Worm (Caenorhabditis elegans) whole organism, L1 larva: Measurements from ENCODE around the gene ttr-24.

Experiments used
- C34B4.2 ChIP-seq: sonication (generic microtip); optimal IDR thresholded peaks from 2 replicates; lab custom pipeline; 2017; ENCODE audit warnings: mild to moderate bottlenecking, missing genetic modification characterization, missing compliant biosample characterization
- alr-1 ChIP-seq: fragments of 200-800 bp; sonication (Bioruptor generic); optimal IDR thresholded peaks from 2 replicates; lab custom pipeline; 2018; ENCODE audit warnings: borderline replicate concordance, mild to moderate bottlenecking, missing genetic modification characterization, missing compliant biosample characterization
- aly-2 ChIP-seq: fragments of 150-350 bp; optimal IDR thresholded peaks from 2 replicates; lab custom pipeline; 2014; ENCODE audit warnings: missing biosample characterization, missing genetic modification characterization
- blmp-1 ChIP-seq: fragments of 150-350 bp; optimal IDR thresholded peaks from 2 replicates; lab custom pipeline; 2014; ENCODE audit warnings: missing biosample characterization, missing genetic modification characterization
- ceh-63 ChIP-seq: fragments of 200-800 bp; sonication (Bioruptor generic); optimal IDR thresholded peaks from 2 replicates; lab custom pipeline; 2018; ENCODE audit warnings: mild to moderate bottlenecking, missing genetic modification characterization, missing compliant biosample characterization
- ceh-82 ChIP-seq, 3 experiments: fragments of 150-350 bp in 1 of 3; sonication (generic microtip) in 2 of 3; optimal IDR thresholded peaks; 2 replicates each; lab custom pipeline; 2014 to 2017; ENCODE audit warnings: missing biosample characterization in 3 of 3, missing genetic modification characterization in 3 of 3
- ceh-88 ChIP-seq: fragments of 200-800 bp; sonication (Bioruptor generic); IDR thresholded peaks from 2 replicates; pipeline ENCODE4 v1.3.6; 2022; ENCODE audit warnings: missing genetic modification characterization, missing compliant biosample characterization
- ces-1 ChIP-seq: fragments of 150-350 bp; optimal IDR thresholded peaks from 2 replicates; lab custom pipeline; 2014; ENCODE audit warnings: missing biosample characterization, missing genetic modification reagents, missing genetic modification characterization
- dpl-1 ChIP-seq, 3 experiments: fragments of 150-350 bp in 2 of 3; sonication (generic microtip) in 1 of 3; optimal IDR thresholded peaks; 2 replicates each; lab custom pipeline; 2014 to 2017; ENCODE audit warnings: missing biosample characterization in 3 of 3, missing genetic modification characterization in 3 of 3, missing genetic modification reagents in 3 of 3
- egl-13 ChIP-seq: sonication (generic microtip); optimal IDR thresholded peaks from 2 replicates; lab custom pipeline; 2016; ENCODE audit warnings: missing genotype, missing genetic modification reagents, missing genetic modification characterization, missing compliant biosample characterization
- elt-3 ChIP-seq, 6 experiments: fragments of 150-350 bp in 1 of 6; sonication (generic microtip); optimal IDR thresholded peaks; 2 replicates each; lab custom pipeline; 2017 to 2018; ENCODE audit warnings: missing biosample characterization in 6 of 6, missing genetic modification characterization in 6 of 6, inconsistent platforms in 1 of 6
- fkh-10 ChIP-seq: sonication (generic microtip); optimal IDR thresholded peaks from 2 replicates; lab custom pipeline; 2017; ENCODE audit warnings: missing biosample characterization, missing genetic modification reagents, missing genetic modification characterization
- fkh-4 ChIP-seq: sonication (generic microtip); optimal IDR thresholded peaks from 2 replicates; lab custom pipeline; 2016; ENCODE audit warnings: missing compliant biosample characterization, missing genetic modification characterization, borderline replicate concordance
- fkh-8 ChIP-seq: sonication (generic microtip); optimal IDR thresholded peaks from 2 replicates; lab custom pipeline; 2016; ENCODE audit warnings: mild to moderate bottlenecking, missing genetic modification characterization, missing compliant biosample characterization
- hlh-17 ChIP-seq: fragments of 200-800 bp; sonication (Bioruptor generic); optimal IDR thresholded peaks from 2 replicates; lab custom pipeline; 2018; ENCODE audit warnings: missing genetic modification characterization, mild to moderate bottlenecking, missing compliant biosample characterization, moderate library complexity, borderline replicate concordance
- hpl-2 ChIP-seq: fragments of 150-350 bp; optimal IDR thresholded peaks from 2 replicates; lab custom pipeline; 2014; ENCODE audit warnings: missing biosample characterization, missing genetic modification reagents, missing genetic modification characterization
- lin-13 ChIP-seq: fragments of 150-350 bp; optimal IDR thresholded peaks from 2 replicates; lab custom pipeline; 2014; ENCODE audit warnings: missing biosample characterization, missing genetic modification reagents, missing genetic modification characterization
- lin-14 ChIP-seq: fragments of 200-800 bp; sonication (Bioruptor generic); optimal IDR thresholded peaks from 2 replicates; lab custom pipeline; 2018; ENCODE audit warnings: mild to moderate bottlenecking, missing genetic modification characterization, moderate library complexity, missing compliant biosample characterization
- lin-35 ChIP-seq, 2 experiments: fragments of 150-350 bp; optimal IDR thresholded peaks; 2 replicates each; lab custom pipeline; 2014; ENCODE audit warnings: missing biosample characterization in 2 of 2, missing genetic modification characterization in 2 of 2, missing genetic modification reagents in 2 of 2
- lsy-2 ChIP-seq, 2 experiments: fragments of 150-350 bp; optimal IDR thresholded peaks; 2 replicates each; lab custom pipeline; 2014; ENCODE audit warnings: missing biosample characterization in 2 of 2, missing genetic modification characterization in 2 of 2
- mab-9 ChIP-seq: fragments of 200-800 bp; sonication (Bioruptor generic); IDR thresholded peaks from 2 replicates; pipeline ENCODE4 v1.3.6; 2022; ENCODE audit warnings: missing genetic modification reagents, missing genetic modification characterization, missing compliant biosample characterization
- mdl-1 ChIP-seq, 2 experiments: fragments of 150-350 bp; optimal IDR thresholded peaks; 2 replicates each; lab custom pipeline; 2014 to 2017; ENCODE audit warnings: missing biosample characterization in 2 of 2, missing genetic modification characterization in 2 of 2, inconsistent platforms in 1 of 2
- mep-1 ChIP-seq: fragments of 150-350 bp; optimal IDR thresholded peaks from 2 replicates; lab custom pipeline; 2014; ENCODE audit warnings: missing biosample characterization, missing genetic modification characterization
- nhr-12 ChIP-seq: sonication (generic microtip); optimal IDR thresholded peaks from 2 replicates; lab custom pipeline; 2017; ENCODE audit warnings: missing biosample characterization, missing genetic modification characterization
- nhr-20 ChIP-seq: sonication (generic microtip); optimal IDR thresholded peaks from 2 replicates; lab custom pipeline; 2016; ENCODE audit warnings: mild to moderate bottlenecking, missing genetic modification characterization, missing compliant biosample characterization
- nhr-28 ChIP-seq: fragments of 150-350 bp; optimal IDR thresholded peaks from 2 replicates; lab custom pipeline; 2014; ENCODE audit warnings: missing biosample characterization, missing genetic modification characterization
- nhr-71 ChIP-seq: sonication (generic microtip); optimal IDR thresholded peaks from 2 replicates; lab custom pipeline; 2016; ENCODE audit warnings: mild to moderate bottlenecking, missing genetic modification characterization, moderate library complexity, missing compliant biosample characterization
- nhr-84 ChIP-seq: sonication (generic microtip); optimal IDR thresholded peaks from 2 replicates; lab custom pipeline; 2017; ENCODE audit warnings: missing biosample characterization, missing genetic modification characterization
- nhr-90 ChIP-seq: sonication (generic microtip); optimal IDR thresholded peaks from 2 replicates; lab custom pipeline; 2016; ENCODE audit warnings: mild to moderate bottlenecking, missing genetic modification characterization, missing compliant biosample characterization; ENCODE audit not compliant: poor library complexity
- pag-3 ChIP-seq: sonication (generic microtip); optimal IDR thresholded peaks from 2 replicates; lab custom pipeline; 2017; ENCODE audit warnings: missing genetic modification characterization, mild to moderate bottlenecking, missing compliant biosample characterization, antibody characterized with exemption, borderline replicate concordance; ENCODE audit not compliant: insufficient read depth
- pax-3 ChIP-seq: fragments of 200-800 bp; sonication (Bioruptor generic); optimal IDR thresholded peaks from 2 replicates; lab custom pipeline; 2018; ENCODE audit warnings: mild to moderate bottlenecking, missing genetic modification characterization, moderate library complexity, missing compliant biosample characterization
- snu-23 ChIP-seq: sonication (generic microtip); optimal IDR thresholded peaks from 2 replicates; lab custom pipeline; 2016; ENCODE audit warnings: missing genetic modification characterization, missing compliant biosample characterization
- sox-4 ChIP-seq: sonication (generic microtip); optimal IDR thresholded peaks from 2 replicates; lab custom pipeline; 2016; ENCODE audit warnings: missing genetic modification characterization, missing compliant biosample characterization
- sptf-1 ChIP-seq: fragments of 150-350 bp; optimal IDR thresholded peaks from 2 replicates; lab custom pipeline; 2014; ENCODE audit warnings: missing biosample characterization, missing genetic modification characterization
- sup-37 ChIP-seq: fragments of 200-800 bp; sonication (Bioruptor generic); optimal IDR thresholded peaks from 2 replicates; lab custom pipeline; 2018; ENCODE audit warnings: mild to moderate bottlenecking, missing genetic modification characterization, missing compliant biosample characterization
- tbx-2 ChIP-seq: sonication (generic microtip); optimal IDR thresholded peaks from 2 replicates; lab custom pipeline; 2016; ENCODE audit warnings: missing genetic modification characterization, missing compliant biosample characterization
- tlp-1 ChIP-seq: fragments of 150-350 bp; optimal IDR thresholded peaks from 2 replicates; lab custom pipeline; 2014; ENCODE audit warnings: missing biosample characterization, missing genetic modification characterization
- unc-130 ChIP-seq: fragments of 150-350 bp; optimal IDR thresholded peaks from 2 replicates; lab custom pipeline; 2017; ENCODE audit warnings: missing biosample characterization, missing genetic modification characterization, inconsistent platforms
- unc-30 ChIP-seq: sonication (generic microtip); optimal IDR thresholded peaks from 2 replicates; lab custom pipeline; 2017; ENCODE audit warnings: missing biosample characterization, missing genetic modification characterization
- vab-15 ChIP-seq: sonication (generic microtip); optimal IDR thresholded peaks from 2 replicates; lab custom pipeline; 2017; ENCODE audit warnings: missing genotype, mild to moderate bottlenecking, missing genetic modification characterization, missing compliant biosample characterization
- xbp-1 ChIP-seq: sonication (generic microtip); optimal IDR thresholded peaks from 2 replicates; lab custom pipeline; 2016; ENCODE audit warnings: missing genetic modification characterization, missing compliant biosample characterization
- zip-4 ChIP-seq: fragments of 200-800 bp; sonication (Bioruptor generic); optimal IDR thresholded peaks from 2 replicates; lab custom pipeline; 2018; ENCODE audit warnings: mild to moderate bottlenecking, missing genetic modification characterization, moderate library complexity, missing compliant biosample characterization
- ztf-11 ChIP-seq, 2 experiments: sonication (generic microtip); optimal IDR thresholded peaks; 2 replicates each; lab custom pipeline; 2016 to 2017; ENCODE audit warnings: missing genetic modification characterization in 2 of 2, missing biosample characterization in 1 of 2, missing compliant biosample characterization in 1 of 2

The ttr-24 gene

ce11 chrV:18569445-18569844 is 13.0 kb upstream of the ttr-24 start:
- peak in 1 of 2 experiments; percentile 53 for TF ChIP-seq lin-35 (GFP tag; optimal IDR thresholded peaks at IDR 0.05; lab: Kevin White, UChicago)
- no peak for TF ChIP-seq ceh-82 (tag; optimal IDR thresholded peaks at IDR 0.05; lab: Kevin White, UChicago)
- TF ChIP-seq mep-1 (tag; lab: Kevin White, UChicago), result peak; percentile 14
- peak in 4 of 6 experiments; percentile 3 to 24 (median 16) for TF ChIP-seq elt-3 (tag; optimal IDR thresholded peaks at IDR 0.05; lab: Kevin White, UChicago)
- TF ChIP-seq nhr-28 (tag; lab: Kevin White, UChicago), result no peak
- TF ChIP-seq tbx-2 (tag; lab: Kevin White, UChicago), result no peak
- peak; percentile 14 for TF ChIP-seq nhr-90 (tag; lab: Kevin White, UChicago)
- no peak for TF ChIP-seq ztf-11 (tag; optimal IDR thresholded peaks at IDR 0.05; lab: Kevin White, UChicago)
- TF ChIP-seq ceh-88 (GFP tag; lab: Robert Waterston, UW), result no peak
- peak; percentile 67 for TF ChIP-seq lin-14
- TF ChIP-seq ceh-63 (GFP tag; lab: Kevin White, UChicago), result no peak
- no peak for TF ChIP-seq pag-3 (tag; lab: Kevin White, UChicago)
- no peak for TF ChIP-seq vab-15
- peak in 1 of 3 experiments; percentile 15 for TF ChIP-seq dpl-1 (GFP tag; optimal IDR thresholded peaks at IDR 0.05; lab: Kevin White, UChicago)
- TF ChIP-seq blmp-1 (tag; lab: Kevin White, UChicago), result peak; percentile 36
- no peak for TF ChIP-seq sox-4 (tag; lab: Kevin White, UChicago)
- TF ChIP-seq snu-23, result peak; percentile 40
- no peak for TF ChIP-seq egl-13 (tag; lab: Kevin White, UChicago)
- peak in 1 of 2 experiments; percentile 39 for TF ChIP-seq mdl-1 (tag; optimal IDR thresholded peaks at IDR 0.05; lab: Kevin White, UChicago)
- no peak for TF ChIP-seq zip-4 (GFP tag; lab: Kevin White, UChicago)
- no peak for TF ChIP-seq fkh-10
- TF ChIP-seq tlp-1 (tag; lab: Kevin White, UChicago), result no peak
- TF ChIP-seq xbp-1, result no peak
- TF ChIP-seq fkh-4 (tag; lab: Kevin White, UChicago), result no peak
- no peak for TF ChIP-seq fkh-8 (tag; lab: Kevin White, UChicago)
- peak in 1 of 2 experiments; percentile 18 for TF ChIP-seq lsy-2 (tag; optimal IDR thresholded peaks at IDR 0.05; lab: Kevin White, UChicago)
- TF ChIP-seq nhr-20 (tag; lab: Kevin White, UChicago), result peak; percentile 21
- TF ChIP-seq unc-30 (tag; lab: Kevin White, UChicago), result no peak
- no peak for TF ChIP-seq sptf-1 (tag; lab: Kevin White, UChicago)
- no peak for TF ChIP-seq nhr-12 (tag; lab: Kevin White, UChicago)
- peak; percentile 25 for TF ChIP-seq nhr-71 (tag; lab: Kevin White, UChicago)
- no peak for TF ChIP-seq hlh-17 (GFP tag; lab: Kevin White, UChicago)
- TF ChIP-seq hpl-2 (GFP tag; lab: Kevin White, UChicago), result no peak
- TF ChIP-seq aly-2, result no peak
- TF ChIP-seq alr-1 (tag; lab: Kevin White, UChicago), result no peak
- TF ChIP-seq C34B4.2 (tag; lab: Kevin White, UChicago), result no peak
- TF ChIP-seq pax-3 (tag; lab: Kevin White, UChicago), result no peak
- TF ChIP-seq mab-9 (GFP tag; lab: Robert Waterston, UW), result no peak
- TF ChIP-seq unc-130, result no peak
- no peak for TF ChIP-seq nhr-84
- no peak for TF ChIP-seq ces-1 (GFP tag; lab: Kevin White, UChicago)
- TF ChIP-seq lin-13 (GFP tag; lab: Kevin White, UChicago), result no peak
- no peak for TF ChIP-seq sup-37 (GFP tag; lab: Kevin White, UChicago)
